Worm (Caenorhabditis elegans) whole organism, late embryonic: Measurements from ENCODE around the gene scl-21.

Source experiments
- C38D4.7 ChIP-seq: fragments of 200-800 bp; sonication (Bioruptor generic); optimal IDR thresholded peaks from 2 replicates; lab custom pipeline; 2018; ENCODE audit warnings: mild to moderate bottlenecking, missing genetic modification characterization, moderate library complexity, missing compliant biosample characterization
- K02D7.2 ChIP-seq: sonication (generic microtip); optimal IDR thresholded peaks from 2 replicates; lab custom pipeline; 2017; ENCODE audit warnings: mild to moderate bottlenecking, missing genetic modification characterization, missing compliant biosample characterization
- ama-1 ChIP-seq: fragments of 150-350 bp; optimal IDR thresholded peaks from 2 replicates; lab custom pipeline; 2014
- ceh-14 ChIP-seq: sonication (generic microtip); optimal IDR thresholded peaks from 2 replicates; lab custom pipeline; 2016; ENCODE audit warnings: missing genotype, missing genetic modification characterization, missing compliant biosample characterization
- ceh-18 ChIP-seq: sonication (generic microtip); optimal IDR thresholded peaks from 2 replicates; lab custom pipeline; 2016; ENCODE audit warnings: missing genetic modification characterization, missing compliant biosample characterization
- ceh-19 ChIP-seq: fragments of 200-800 bp; sonication (Bioruptor generic); optimal IDR thresholded peaks from 2 replicates; lab custom pipeline; 2018; ENCODE audit warnings: mild to moderate bottlenecking, missing genetic modification characterization, missing compliant biosample characterization
- ceh-24 ChIP-seq: sonication (generic microtip); optimal IDR thresholded peaks from 2 replicates; lab custom pipeline; 2016; ENCODE audit warnings: mild to moderate bottlenecking, missing genetic modification characterization, missing compliant biosample characterization
- ceh-34 ChIP-seq: sonication (generic microtip); optimal IDR thresholded peaks from 2 replicates; lab custom pipeline; 2016; ENCODE audit warnings: mild to moderate bottlenecking, missing genetic modification characterization, missing compliant biosample characterization
- ceh-45 ChIP-seq: fragments of 200-800 bp; sonication (Bioruptor generic); IDR thresholded peaks from 2 replicates; pipeline ENCODE4 v1.3.6; 2022; ENCODE audit warnings: missing genetic modification reagents, missing genetic modification characterization, missing compliant biosample characterization
- ceh-6 ChIP-seq: fragments of 200-800 bp; sonication (Bioruptor generic); optimal IDR thresholded peaks from 2 replicates; lab custom pipeline; 2018; ENCODE audit warnings: mild to moderate bottlenecking, missing genetic modification characterization, missing compliant biosample characterization
- dmd-4 ChIP-seq: sonication (generic microtip); optimal IDR thresholded peaks from 2 replicates; lab custom pipeline; 2016; ENCODE audit warnings: borderline replicate concordance, missing genetic modification characterization, missing compliant biosample characterization
- elt-2 ChIP-seq: sonication (generic microtip); optimal IDR thresholded peaks from 2 replicates; lab custom pipeline; 2016; ENCODE audit warnings: missing genetic modification reagents, missing genetic modification characterization, missing compliant biosample characterization
- fax-1 ChIP-seq: sonication (generic microtip); optimal IDR thresholded peaks from 2 replicates; lab custom pipeline; 2016; ENCODE audit warnings: missing genotype, missing genetic modification characterization, missing compliant biosample characterization
- fkh-6 ChIP-seq: sonication (generic microtip); optimal IDR thresholded peaks from 2 replicates; lab custom pipeline; 2016; ENCODE audit warnings: missing genetic modification characterization, missing compliant biosample characterization
- hlh-15 ChIP-seq: sonication (generic microtip); optimal IDR thresholded peaks from 2 replicates; lab custom pipeline; 2016; ENCODE audit warnings: missing genetic modification characterization, missing compliant biosample characterization
- hlh-6 ChIP-seq: sonication (generic microtip); optimal IDR thresholded peaks from 2 replicates; lab custom pipeline; 2016; ENCODE audit warnings: missing genotype, missing genetic modification characterization, missing compliant biosample characterization
- lin-11 ChIP-seq: fragments of 200-800 bp; sonication (Bioruptor generic); optimal IDR thresholded peaks from 2 replicates; lab custom pipeline; 2018; ENCODE audit warnings: mild to moderate bottlenecking, missing genetic modification characterization, missing compliant biosample characterization
- madf-2 ChIP-seq: sonication (generic microtip); optimal IDR thresholded peaks from 2 replicates; lab custom pipeline; 2017; ENCODE audit warnings: missing genetic modification characterization, missing compliant biosample characterization
- nhr-232 ChIP-seq: sonication (generic microtip); optimal IDR thresholded peaks from 2 replicates; lab custom pipeline; 2016; ENCODE audit warnings: missing genetic modification characterization, missing compliant biosample characterization
- odd-2 ChIP-seq: sonication (generic microtip); optimal IDR thresholded peaks from 2 replicates; lab custom pipeline; 2017; ENCODE audit warnings: antibody characterized with exemption, mild to moderate bottlenecking, missing genetic modification characterization, missing compliant biosample characterization
- pag-3 ChIP-seq: sonication (generic microtip); optimal IDR thresholded peaks from 2 replicates; lab custom pipeline; 2016; ENCODE audit warnings: missing compliant biosample characterization, missing genetic modification characterization, borderline replicate concordance
- pat-9 ChIP-seq: fragments of 200-800 bp; sonication (Bioruptor generic); optimal IDR thresholded peaks from 2 replicates; lab custom pipeline; 2018; ENCODE audit warnings: mild to moderate bottlenecking, missing genetic modification characterization, moderate library complexity, missing compliant biosample characterization
- pax-1 ChIP-seq: fragments of 150-350 bp; optimal IDR thresholded peaks from 2 replicates; lab custom pipeline; 2014; ENCODE audit warnings: missing biosample characterization, missing genetic modification characterization
- pha-4 ChIP-seq: fragments of 150-350 bp; optimal IDR thresholded peaks from 2 replicates; lab custom pipeline; 2018; ENCODE audit warnings: missing biosample characterization, missing genetic modification reagents, missing genetic modification characterization
- pros-1 ChIP-seq: fragments of 150-350 bp; optimal IDR thresholded peaks from 2 replicates; lab custom pipeline; 2014; ENCODE audit warnings: missing biosample characterization, missing genetic modification reagents, missing genetic modification characterization
- ref-2 ChIP-seq: sonication (generic microtip); optimal IDR thresholded peaks from 2 replicates; lab custom pipeline; 2016; ENCODE audit warnings: missing genetic modification characterization, missing compliant biosample characterization
- rnt-1 ChIP-seq: sonication (generic microtip); optimal IDR thresholded peaks from 2 replicates; lab custom pipeline; 2016; ENCODE audit warnings: missing genetic modification characterization, missing compliant biosample characterization
- sox-4 ChIP-seq: sonication (generic microtip); optimal IDR thresholded peaks from 2 replicates; lab custom pipeline; 2017; ENCODE audit warnings: mild to moderate bottlenecking, missing genetic modification characterization, inconsistent platforms, missing compliant biosample characterization
- unc-3 ChIP-seq, 2 experiments: fragments of 200-800 bp in 1 of 2; sonication (Bioruptor generic) in 1 of 2; sonication (generic microtip) in 1 of 2; conservative IDR thresholded peaks in 1 of 2; optimal IDR thresholded peaks in 1 of 2; 2 replicates each; pipeline versions ENCODE4 v1.3.6 to Lab custom; 2016 to 2022; ENCODE audit warnings: missing compliant biosample characterization in 2 of 2, missing genetic modification characterization in 2 of 2, missing genetic modification reagents in 1 of 2
- unc-86 ChIP-seq: sonication (generic microtip); optimal IDR thresholded peaks from 2 replicates; lab custom pipeline; 2016; ENCODE audit warnings: missing genetic modification characterization, missing compliant biosample characterization
- zip-5 ChIP-seq: sonication (generic microtip); optimal IDR thresholded peaks from 2 replicates; lab custom pipeline; 2016; ENCODE audit warnings: missing genetic modification characterization, missing compliant biosample characterization
- ztf-16 ChIP-seq: sonication (generic microtip); optimal IDR thresholded peaks from 2 replicates; lab custom pipeline; 2017; ENCODE audit warnings: missing genetic modification characterization, missing compliant biosample characterization

Gene scl-21

ce11 chrV:19455650-19456049 is 39.8 kb downstream of the scl-21 start, which contains the start of the genes Y43F8B.13 and Y43F8B.14:
Gene Y43F8B.13 (plus strand): TSS chrV:19455950.
Gene Y43F8B.14 (minus strand): TSS chrV:19455971.
- TF ChIP-seq ceh-24 (tag; lab: Kevin White, UChicago) (no peak), ceh-34 (no peak), ceh-14 (tag; lab: Kevin White, UChicago) (no peak), lin-11 (no peak), unc-3 (GFP tag; conservative IDR thresholded peaks at IDR 0.05; lab: Robert Waterston, UW) (no peak), unc-3 (tag; optimal IDR thresholded peaks at IDR 0.05; lab: Kevin White, UChicago) (no peak), odd-2 (tag; lab: Kevin White, UChicago) (no peak), ceh-45 (no peak), fax-1 (tag; lab: Kevin White, UChicago) (no peak), unc-86 (tag; lab: Kevin White, UChicago) (no peak), ama-1 (no peak), madf-2 (tag; lab: Kevin White, UChicago) (no peak), ceh-6 (GFP tag; lab: Kevin White, UChicago) (no peak), ztf-16 (no peak), zip-5 (no peak), sox-4 (tag; lab: Kevin White, UChicago) (no peak)

- TF ChIP-seq elt-2 (tag; lab: Kevin White, UChicago) (peak; percentile 8), dmd-4 (tag; lab: Kevin White, UChicago) (no peak)
Measured at ce11 chrV:19449544-19449943, 45.9 kb downstream of the scl-21 start, which contains the start of gene M04C3.5. Gene M04C3.5 (plus strand): TSS chrV:19449733.

DNA sequence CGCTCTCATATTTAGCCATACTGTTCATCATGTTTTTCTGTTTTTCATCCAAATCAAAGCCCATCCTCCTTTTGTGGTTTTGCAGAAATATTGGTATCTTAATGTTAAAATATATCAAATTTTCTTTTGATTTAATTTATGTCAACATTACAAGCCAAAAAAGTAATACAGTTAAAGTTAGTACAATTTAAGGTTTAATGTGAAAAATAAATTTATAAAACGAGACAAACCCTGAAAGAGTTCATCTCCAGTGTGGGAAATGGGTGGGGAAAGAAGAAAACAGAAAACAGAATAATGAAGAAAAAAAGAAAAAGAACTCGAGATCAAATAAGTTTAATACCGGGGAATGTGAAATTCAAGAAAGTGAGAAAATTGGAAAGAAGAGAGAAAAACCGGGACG is 46.7 kb downstream of the scl-21 start, which contains the start of gene M04C3.2:
M04C3.2 (minus strand) TSS at position 101 of the 400 bp plus-strand sequence.
- TF ChIP-seq fax-1 (tag; lab: Kevin White, UChicago) (no peak), pros-1 (tag; lab: Kevin White, UChicago) (no peak), zip-5 (no peak), rnt-1 (no peak), C38D4.7 (GFP tag; lab: Kevin White, UChicago) (no peak), hlh-15 (tag; lab: Kevin White, UChicago) (no peak), pag-3 (tag; lab: Kevin White, UChicago) (no peak)

- TF ChIP-seq pat-9 (tag; lab: Kevin White, UChicago) (no peak), K02D7.2 (tag; lab: Kevin White, UChicago) (no peak), ceh-45 (no peak), pha-4 (tag; lab: Kevin White, UChicago) (no peak), zip-5 (no peak), hlh-15 (tag; lab: Kevin White, UChicago) (no peak), ref-2 (tag; lab: Kevin White, UChicago) (no peak), madf-2 (tag; lab: Kevin White, UChicago) (no peak), pax-1 (tag; lab: Kevin White, UChicago) (no peak), ceh-19 (no peak), fkh-6 (no peak), fax-1 (tag; lab: Kevin White, UChicago) (no peak), hlh-6 (no peak), pag-3 (tag; lab: Kevin White, UChicago) (no peak), ceh-18 (tag; lab: Kevin White, UChicago) (no peak), ceh-6 (GFP tag; lab: Kevin White, UChicago) (no peak), dmd-4 (tag; lab: Kevin White, UChicago) (no peak), unc-3 (GFP tag; conservative IDR thresholded peaks at IDR 0.05; lab: Robert Waterston, UW) (no peak), unc-3 (tag; optimal IDR thresholded peaks at IDR 0.05; lab: Kevin White, UChicago) (no peak), nhr-232 (tag; lab: Kevin White, UChicago) (no peak)
Measured at ce11 chrV:19445442-19445841, 50.0 kb downstream of the scl-21 start, which contains the start of gene M04C3.1. Gene M04C3.1 (minus strand): TSS chrV:19445605.
